Fruit fly (Drosophila melanogaster) whole organism, embryonic: ENCODE measurements around the gene hfp.
A peak's percentile ranks its signal among the peaks of the same experiment; 100 is the strongest.

Experiments
- CG10543 ChIP-seq: fragments of 200-800 bp; sonication (Bioruptor generic); optimal IDR thresholded peaks from 3 replicates; lab custom pipeline; 2017; ENCODE audit warnings: missing biosample characterization, mild to moderate bottlenecking, missing genetic modification characterization, moderate library complexity
- CG10979 ChIP-seq: fragments of 200-800 bp; sonication (Bioruptor generic); optimal IDR thresholded peaks from 2 replicates; lab custom pipeline; 2018; ENCODE audit warnings: missing biosample characterization, mild to moderate bottlenecking, missing genetic modification characterization, moderate library complexity
- CG13894 ChIP-seq: fragments of 200-800 bp; sonication (Bioruptor generic); optimal IDR thresholded peaks from 3 replicates; lab custom pipeline; 2018; ENCODE audit warnings: missing biosample characterization, mild to moderate bottlenecking, missing genetic modification characterization, moderate library complexity
- CG15514 ChIP-seq: fragments of 200-800 bp; sonication (Bioruptor generic); optimal IDR thresholded peaks from 3 replicates; lab custom pipeline; 2017; ENCODE audit warnings: missing biosample characterization, missing genetic modification characterization, mild to moderate bottlenecking, moderate library complexity, missing genetic modification reagents
- CG2120 ChIP-seq: fragments of 200-800 bp; sonication (Bioruptor generic); optimal IDR thresholded peaks from 3 replicates; lab custom pipeline; 2016; ENCODE audit warnings: missing biosample characterization, missing genetic modification characterization
- CG2678 ChIP-seq: fragments of 200-800 bp; sonication (Bioruptor generic); optimal IDR thresholded peaks from 3 replicates; lab custom pipeline; 2019; ENCODE audit warnings: missing biosample characterization, mild to moderate bottlenecking, missing genetic modification characterization, moderate library complexity
- CG30403 ChIP-seq: fragments of 200-800 bp; sonication (Bioruptor generic); optimal IDR thresholded peaks from 3 replicates; lab custom pipeline; 2016; ENCODE audit warnings: missing biosample characterization, missing genetic modification characterization
- CG34376 ChIP-seq: fragments of 200-800 bp; sonication (Bioruptor generic); optimal IDR thresholded peaks from 2 replicates; lab custom pipeline; 2018; ENCODE audit warnings: missing biosample characterization, mild to moderate bottlenecking, missing genetic modification characterization
- CG8281 ChIP-seq: fragments of 200-800 bp; sonication (Bioruptor generic); optimal IDR thresholded peaks from 2 replicates; lab custom pipeline; 2018; ENCODE audit warnings: missing biosample characterization, mild to moderate bottlenecking, missing genetic modification characterization, moderate library complexity
- Deaf1 ChIP-seq: fragments of 200-800 bp; optimal IDR thresholded peaks from 3 replicates; lab custom pipeline; 2019; ENCODE audit warnings: missing biosample characterization, mild to moderate bottlenecking, missing genetic modification characterization, moderate library complexity
- Drgx ChIP-seq: fragments of 200-800 bp; sonication (Bioruptor generic); IDR thresholded peaks from 2 replicates; pipeline ENCODE4 v1.3.6; 2022; ENCODE audit warnings: missing biosample characterization, missing genetic modification characterization
- Hmr ChIP-seq: fragments of 200-800 bp; sonication (Bioruptor generic); optimal IDR thresholded peaks from 3 replicates; lab custom pipeline; 2017; ENCODE audit warnings: mild to moderate bottlenecking, missing biosample characterization, missing genetic modification reagents, missing genetic modification characterization
- Hr51 ChIP-seq, 2 experiments: fragments of 200-800 bp; sonication (Bioruptor generic); optimal IDR thresholded peaks; 2 replicates in 1 of 2; 3 replicates in 1 of 2; lab custom pipeline; 2016 to 2018; ENCODE audit warnings: missing biosample characterization in 2 of 2, missing genetic modification characterization in 2 of 2, mild to moderate bottlenecking in 1 of 2, moderate library complexity in 1 of 2
- MESR4 ChIP-seq: fragments of 200-800 bp; sonication (Bioruptor generic); optimal IDR thresholded peaks from 2 replicates; lab custom pipeline; 2018; ENCODE audit warnings: missing biosample characterization, mild to moderate bottlenecking, missing genetic modification characterization, moderate library complexity
- Mes4 ChIP-seq: fragments of 200-800 bp; sonication (Bioruptor generic); optimal IDR thresholded peaks from 2 replicates; lab custom pipeline; 2016; ENCODE audit warnings: missing biosample characterization, missing genetic modification characterization
- aop ChIP-seq: fragments of 200-800 bp; sonication (Bioruptor generic); IDR thresholded peaks from 2 replicates; pipeline ENCODE4 v1.3.6; 2022; ENCODE audit warnings: missing biosample characterization, missing genetic modification characterization
- ap ChIP-seq: fragments of 200-800 bp; sonication (Bioruptor generic); IDR thresholded peaks from 2 replicates; pipeline ENCODE4 v1.3.6; 2022; ENCODE audit warnings: missing biosample characterization, missing genetic modification characterization
- cg ChIP-seq: fragments of 200-800 bp; sonication (Bioruptor generic); optimal IDR thresholded peaks from 3 replicates; lab custom pipeline; 2019; ENCODE audit warnings: missing biosample characterization, mild to moderate bottlenecking, missing genetic modification characterization, moderate library complexity
- chinmo ChIP-seq: fragments of 200-800 bp; sonication (Bioruptor generic); IDR thresholded peaks from 4 replicates; pipeline ENCODE4 v1.3.6; 2022; ENCODE audit warnings: missing biosample characterization, missing genetic modification characterization; ENCODE audit not compliant: partially characterized antibody
- gem ChIP-seq: fragments of 200-800 bp; sonication (Bioruptor generic); optimal IDR thresholded peaks from 2 replicates; lab custom pipeline; 2019; ENCODE audit warnings: missing biosample characterization, mild to moderate bottlenecking, missing genetic modification characterization, moderate library complexity
- grn ChIP-seq: fragments of 200-800 bp; sonication (Bioruptor generic); optimal IDR thresholded peaks from 3 replicates; lab custom pipeline; 2017; ENCODE audit warnings: missing biosample characterization, missing genetic modification characterization
- hbn ChIP-seq: fragments of 200-800 bp; sonication (Bioruptor generic); IDR thresholded peaks from 2 replicates; pipeline ENCODE4 v1.3.6; 2022; ENCODE audit warnings: missing biosample characterization, missing genetic modification characterization; ENCODE audit not compliant: partially characterized antibody
- pb ChIP-seq: fragments of 200-800 bp; sonication (Bioruptor generic); optimal IDR thresholded peaks from 3 replicates; lab custom pipeline; 2016; ENCODE audit warnings: missing biosample characterization, missing genetic modification characterization
- pfk ChIP-seq: fragments of 200-800 bp; sonication (Bioruptor generic); optimal IDR thresholded peaks from 2 replicates; lab custom pipeline; 2018; ENCODE audit warnings: missing biosample characterization, mild to moderate bottlenecking, missing genetic modification characterization, moderate library complexity
- pros ChIP-seq: fragments of 200-800 bp; sonication (Bioruptor generic); optimal IDR thresholded peaks from 3 replicates; lab custom pipeline; 2019; ENCODE audit warnings: missing biosample characterization, mild to moderate bottlenecking, missing genetic modification characterization, moderate library complexity
- rib ChIP-seq: fragments of 200-800 bp; sonication (Bioruptor generic); IDR thresholded peaks from 2 replicates; pipeline ENCODE4 v1.3.6; 2022; ENCODE audit warnings: missing biosample characterization, missing genetic modification characterization
- so ChIP-seq: fragments of 200-800 bp; sonication (Bioruptor generic); IDR thresholded peaks from 3 replicates; pipeline ENCODE4 v1.3.6; 2022; ENCODE audit warnings: missing biosample characterization, missing genetic modification characterization
- sug ChIP-seq: fragments of 200-800 bp; optimal IDR thresholded peaks from 2 replicates; lab custom pipeline; 2019; ENCODE audit warnings: missing biosample characterization, mild to moderate bottlenecking, missing genetic modification characterization, moderate library complexity
- toy ChIP-seq: fragments of 200-800 bp; sonication (Bioruptor generic); IDR thresholded peaks from 2 replicates; pipeline ENCODE4 v1.3.6; 2022; ENCODE audit warnings: missing biosample characterization, missing genetic modification characterization
- twi ChIP-seq: fragments of 200-800 bp; optimal IDR thresholded peaks from 2 replicates; lab custom pipeline; 2019; ENCODE audit warnings: missing biosample characterization, mild to moderate bottlenecking, missing genetic modification characterization, moderate library complexity
- vnd ChIP-seq: fragments of 200-800 bp; sonication (Bioruptor generic); IDR thresholded peaks from 3 replicates; pipeline ENCODE4 v1.3.6; 2022; ENCODE audit warnings: missing biosample characterization, missing genetic modification characterization; ENCODE audit not compliant: partially characterized antibody
- vvl ChIP-seq: fragments of 200-800 bp; sonication (Bioruptor generic); IDR thresholded peaks from 2 replicates; pipeline ENCODE4 v1.3.6; 2022; ENCODE audit warnings: missing biosample characterization, missing genetic modification characterization

Gene hfp

dm6 chr3L:1545693-1546329, 43.4 kb upstream of the hfp start, which contains the start of the genes CG32313 and Pcyt1 (continued):
- peak; percentile 11 for TF ChIP-seq CG10979 (tag; lab: Kevin White, UChicago)
- no peak for TF ChIP-seq CG30403 (GFP tag; lab: Kevin White, UChicago)
- TF ChIP-seq aop (GFP tag; lab: Robert Waterston, UW): no peak

- TF ChIP-seq toy (GFP tag; lab: Robert Waterston, UW) (no peak), gem (peak; percentile 23), CG2678 (peak; percentile 30), Drgx (0 out of 2 replicates have a peak, but pooled peaks have one; percentile 10), twi (tag; lab: Kevin White, UChicago) (peak; percentile 76), grn (GFP tag; lab: Kevin White, UChicago) (peak; percentile 80), vvl (GFP tag; lab: Robert Waterston, UW) (no peak), CG2120 (GFP tag; lab: Kevin White, UChicago) (peak; percentile 2), vnd (GFP tag; lab: Robert Waterston, UW) (0 out of 3 replicates have a peak, but pooled peaks have one; percentile 32), sug (tag; lab: Kevin White, UChicago) (peak; percentile 53), rib (GFP tag; lab: Robert Waterston, UW) (no peak), CG13894 (tag; lab: Kevin White, UChicago) (no peak), Hr51 (GFP tag; optimal IDR thresholded peaks at IDR 0.05; lab: Kevin White, UChicago) (peak in 1 of 2 experiments; percentile 12), Hmr (GFP tag; lab: Kevin White, UChicago) (peak; percentile 8), hbn (GFP tag; lab: Robert Waterston, UW) (peak; percentile 26; the same call in 1 of the 2 replicates), ap (GFP tag; lab: Robert Waterston, UW) (no peak), Deaf1 (tag; lab: Kevin White, UChicago) (peak; percentile 11), pb (no peak), pros (GFP tag; lab: Kevin White, UChicago) (peak; percentile 87), CG10543 (GFP tag; lab: Kevin White, UChicago) (peak; percentile 9), pfk (GFP tag; lab: Kevin White, UChicago) (peak; percentile 75), CG8281 (tag; lab: Kevin White, UChicago) (peak; percentile 64), CG15514 (peak; percentile 23), CG34376 (GFP tag; lab: Kevin White, UChicago) (peak; percentile 35)
Measured at dm6 chr3L:1538314-1538854, 36.0 kb upstream of the hfp start.

- TF ChIP-seq chinmo (GFP tag; lab: Robert Waterston, UW): 0 out of 4 replicates have a peak, but pooled peaks have one; percentile 20
- no peak; the same call in 2 of the 3 replicates for TF ChIP-seq so (GFP tag; lab: Robert Waterston, UW)
- TF ChIP-seq cg: peak; percentile 74
- peak; percentile 6 for TF ChIP-seq MESR4 (GFP tag; lab: Kevin White, UChicago)
- no peak for TF ChIP-seq Mes4 (GFP tag; lab: Kevin White, UChicago)
- TF ChIP-seq, all 482 proteins: peak for 3
Measured at dm6 chr3L:1537353-1537752, 35.0 kb upstream of the hfp start.
